Worm (Caenorhabditis elegans) whole organism, L4/young adult: ENCODE results near the gene CD4.8.

ENCODE experiments used
- W03F9.2 ChIP-seq: fragments of 150-350 bp; optimal IDR thresholded peaks from 2 replicates; lab custom pipeline; 2014; ENCODE audit warnings: missing biosample characterization, missing genetic modification characterization
- dao-5 ChIP-seq: sonication (generic microtip); optimal IDR thresholded peaks from 2 replicates; lab custom pipeline; 2016; ENCODE audit warnings: missing genotype, missing genetic modification characterization, moderate library complexity, missing compliant biosample characterization
- him-1 ChIP-seq: sonication (generic microtip); optimal IDR thresholded peaks from 2 replicates; lab custom pipeline; 2016; ENCODE audit warnings: missing genotype, missing genetic modification reagents, missing genetic modification characterization, missing compliant biosample characterization

The CD4.8 gene

DNA sequence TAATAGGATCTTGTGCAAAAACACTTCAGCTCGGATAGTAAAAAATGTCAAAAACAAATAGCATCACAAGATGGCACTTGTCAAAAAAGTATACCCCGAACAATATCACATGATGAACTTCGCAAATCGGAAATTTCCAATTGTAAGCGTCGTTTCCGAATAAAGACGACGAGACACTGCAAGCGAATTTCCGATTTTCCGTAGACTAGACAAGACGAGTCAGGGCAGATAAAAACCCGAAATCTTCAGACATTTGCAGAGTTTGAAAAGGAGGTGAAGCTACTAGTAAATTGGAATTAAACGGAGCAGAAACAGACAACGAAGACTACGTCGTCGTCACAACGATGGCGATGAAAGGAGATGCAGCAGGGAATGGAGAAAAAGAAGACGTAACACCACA is 29.5 kb downstream of the CD4.8 start:
- TF ChIP-seq W03F9.2 (tag; lab: Kevin White, UChicago) (no peak), him-1 (tag; lab: Kevin White, UChicago) (no peak), dao-5 (tag; lab: Kevin White, UChicago) (no peak)

DNA sequence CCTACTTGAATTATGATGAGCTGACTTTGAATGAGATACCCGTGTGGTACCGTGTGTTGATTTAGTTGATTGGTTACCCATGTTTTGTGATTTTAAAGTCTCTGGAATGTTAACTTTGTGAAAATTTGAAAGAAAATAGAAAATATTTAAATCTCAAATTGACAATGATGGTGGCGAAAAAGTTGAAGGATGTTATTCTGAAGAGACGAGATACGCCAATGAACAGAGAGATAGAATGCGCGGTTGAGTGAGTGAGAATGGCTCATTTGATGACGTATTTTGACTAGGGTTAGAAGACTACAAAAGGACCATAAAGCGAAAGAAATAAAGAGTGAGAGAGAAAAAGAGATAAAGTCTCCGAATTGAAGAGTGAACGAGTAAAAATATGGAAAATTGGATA is 30.7 kb downstream of the CD4.8 start, which contains the start of gene glb-6:
TSS of gene glb-6 (minus strand) at position 101 of the 400 bp plus-strand sequence.
- no peak for TF ChIP-seq him-1 (tag; lab: Kevin White, UChicago)
- no peak for TF ChIP-seq W03F9.2 (tag; lab: Kevin White, UChicago)
- TF ChIP-seq dao-5 (tag; lab: Kevin White, UChicago) = no peak

DNA sequence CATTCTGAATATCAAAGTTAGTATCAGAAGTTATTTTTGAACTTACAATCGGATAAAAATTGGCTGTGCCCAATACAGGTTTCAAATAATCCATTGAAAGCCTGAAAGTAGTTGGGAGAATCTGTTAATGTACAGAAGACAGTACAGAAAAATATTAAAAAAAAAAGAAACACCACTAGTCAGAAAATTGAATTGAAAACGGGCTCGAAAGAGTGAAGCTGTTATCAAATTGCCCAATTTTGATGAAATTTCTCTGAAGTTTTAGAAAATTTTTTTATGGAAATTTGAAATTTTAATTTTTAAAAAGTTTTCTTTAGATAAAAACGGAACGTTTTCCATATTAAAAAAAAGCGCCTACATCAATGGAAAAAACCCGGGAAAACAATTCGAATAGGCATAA is 34.0 kb downstream of the CD4.8 start, which contains the start of gene C18C4.7:
TSS of gene C18C4.7 (minus strand) at position 101 of the 400 bp plus-strand sequence.
- no peak for TF ChIP-seq dao-5 (tag; lab: Kevin White, UChicago)
- TF ChIP-seq him-1 (tag; lab: Kevin White, UChicago) = no peak
- no peak for TF ChIP-seq W03F9.2 (tag; lab: Kevin White, UChicago)

DNA sequence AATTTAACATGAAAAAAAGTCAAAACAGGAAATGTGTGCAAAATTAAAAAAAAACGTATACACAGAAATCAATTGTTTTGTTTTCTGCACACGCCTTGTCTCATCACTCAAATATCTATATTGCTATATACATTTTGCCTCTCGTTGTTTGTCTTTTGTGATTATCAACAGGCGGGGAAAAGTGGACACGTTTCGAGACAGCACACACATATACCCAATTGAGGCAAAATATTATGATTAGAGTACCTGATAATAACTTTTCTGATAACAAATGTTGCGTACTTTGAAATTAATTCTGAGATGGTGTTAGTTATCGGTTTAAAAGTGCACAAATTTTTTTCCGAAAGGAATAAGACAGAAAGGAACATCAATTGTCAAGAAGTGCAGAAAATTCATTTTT is 41.3 kb downstream of the CD4.8 start:
- TF ChIP-seq dao-5 (tag; lab: Kevin White, UChicago) = no peak
- no peak for TF ChIP-seq him-1 (tag; lab: Kevin White, UChicago)
- TF ChIP-seq W03F9.2 (tag; lab: Kevin White, UChicago) = no peak

DNA sequence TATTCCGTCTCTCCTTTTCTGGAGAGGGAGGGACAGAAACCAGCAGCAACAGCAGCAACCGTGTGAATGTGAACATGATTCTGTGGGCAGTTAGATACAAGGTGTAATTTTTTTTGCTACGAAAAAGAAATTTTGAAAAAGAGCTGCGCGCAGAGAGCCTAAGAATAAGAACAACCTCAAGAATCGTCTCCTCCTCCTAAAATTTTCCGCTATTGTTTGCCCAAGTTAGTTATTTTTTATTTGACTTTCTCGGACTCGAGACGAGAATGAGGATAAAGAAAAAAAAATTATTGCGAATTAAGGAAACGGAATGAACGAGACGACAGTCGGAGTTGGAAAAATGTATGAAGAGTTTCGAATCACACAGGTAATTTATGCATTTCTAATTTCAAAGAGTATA is 42.6 kb downstream of the CD4.8 start, which contains the start of gene glb-5:
TSS of gene glb-5 (plus strand) at position 301 of the 400 bp plus-strand sequence.
- TF ChIP-seq W03F9.2 (tag; lab: Kevin White, UChicago) (no peak), him-1 (tag; lab: Kevin White, UChicago) (no peak), dao-5 (tag; lab: Kevin White, UChicago) (no peak)
